Worm (Caenorhabditis elegans): ENCODE measurements around the gene csb-1.

ce11 chrX:15846552-15846951 is 19.2 kb downstream of the csb-1 start:
- TF ChIP-seq lim-6 (tag; optimal IDR thresholded peaks at IDR 0.05), result no peak
- TF ChIP-seq elt-2 (tag; optimal IDR thresholded peaks at IDR 0.05), result no peak
- no peak for TF ChIP-seq lin-11 (tag; optimal IDR thresholded peaks at IDR 0.05)
- no peak for TF ChIP-seq hlh-13 (GFP tag; optimal IDR thresholded peaks at IDR 0.05)

Measured in whole organism, late embryonic.